Worm (Caenorhabditis elegans) whole organism, midembryonic: ENCODE results near the gene srx-92.

ENCODE experiments used
- T22C8.4 ChIP-seq: fragments of 200-800 bp; sonication (Bioruptor generic); IDR thresholded peaks from 2 replicates; pipeline ENCODE4 v1.3.6; 2022; ENCODE audit warnings: missing genetic modification characterization, missing compliant biosample characterization
- cog-1 ChIP-seq: sonication (generic microtip); optimal IDR thresholded peaks from 2 replicates; lab custom pipeline; 2016; ENCODE audit warnings: missing genetic modification characterization, missing compliant biosample characterization
- flt-1 ChIP-seq: fragments of 200-800 bp; sonication (Bioruptor generic); IDR thresholded peaks from 2 replicates; pipeline ENCODE4 v1.3.6; 2022; ENCODE audit warnings: missing genetic modification characterization, missing compliant biosample characterization
- klf-2 ChIP-seq: fragments of 200-800 bp; sonication (Bioruptor generic); conservative IDR thresholded peaks from 2 replicates; pipeline ENCODE4 v1.3.6; 2022; ENCODE audit warnings: missing genetic modification reagents, missing genetic modification characterization, missing compliant biosample characterization
- med-1 ChIP-seq: sonication (generic microtip); optimal IDR thresholded peaks from 2 replicates; lab custom pipeline; 2017; ENCODE audit warnings: missing genetic modification characterization, mild to moderate bottlenecking, missing compliant biosample characterization, antibody characterized with exemption, missing genetic modification reagents; ENCODE audit not compliant: insufficient read depth
- ref-1 ChIP-seq: fragments of 200-800 bp; sonication (Bioruptor generic); conservative IDR thresholded peaks from 2 replicates; pipeline ENCODE4 v1.3.6; 2022; ENCODE audit warnings: missing genetic modification reagents, missing genetic modification characterization, missing compliant biosample characterization
- tab-1 ChIP-seq: fragments of 200-800 bp; sonication (Bioruptor generic); IDR thresholded peaks from 2 replicates; pipeline ENCODE4 v1.3.6; 2022; ENCODE audit warnings: missing genetic modification characterization, missing compliant biosample characterization
- ztf-23 ChIP-seq: fragments of 200-800 bp; sonication (Bioruptor generic); IDR thresholded peaks from 2 replicates; pipeline ENCODE4 v1.3.6; 2022; ENCODE audit warnings: missing genetic modification reagents, missing genetic modification characterization, missing compliant biosample characterization
- ztf-29 ChIP-seq: fragments of 200-800 bp; sonication (Bioruptor generic); IDR thresholded peaks from 2 replicates; pipeline ENCODE4 v1.3.6; 2022; ENCODE audit warnings: missing genetic modification reagents, missing genetic modification characterization, missing compliant biosample characterization

Gene srx-92

ce11 chrV:7325285-7325684 is at the start of gene srx-92:
Gene srx-92 (minus strand): TSS chrV:7325385.
- no peak for TF ChIP-seq ref-1 (GFP tag; lab: Robert Waterston, UW)
- TF ChIP-seq klf-2 (GFP tag; lab: Robert Waterston, UW), result no peak

ce11 chrV:7374090-7374489 is 48.9 kb upstream of the srx-92 start, which contains the start of gene srx-56:
Gene srx-56 (plus strand): TSS chrV:7374390.
- TF ChIP-seq T22C8.4 (GFP tag; lab: Robert Waterston, UW), result no peak
- no peak for TF ChIP-seq ref-1 (GFP tag; lab: Robert Waterston, UW)
- no peak for TF ChIP-seq med-1 (GFP tag; lab: Kevin White, UChicago)
- no peak for TF ChIP-seq ztf-29 (GFP tag; lab: Robert Waterston, UW)
- no peak for TF ChIP-seq klf-2 (GFP tag; lab: Robert Waterston, UW)
- TF ChIP-seq ztf-23, result no peak
- no peak for TF ChIP-seq tab-1 (GFP tag; lab: Robert Waterston, UW)
- no peak for TF ChIP-seq cog-1
- TF ChIP-seq flt-1 (GFP tag; lab: Robert Waterston, UW), result no peak

- TF ChIP-seq cog-1 (no peak), ztf-23 (no peak), tab-1 (GFP tag; lab: Robert Waterston, UW) (no peak), ref-1 (GFP tag; lab: Robert Waterston, UW) (no peak), klf-2 (GFP tag; lab: Robert Waterston, UW) (no peak), T22C8.4 (GFP tag; lab: Robert Waterston, UW) (no peak), flt-1 (GFP tag; lab: Robert Waterston, UW) (no peak), med-1 (GFP tag; lab: Kevin White, UChicago) (no peak), ztf-29 (GFP tag; lab: Robert Waterston, UW) (no peak)
Observed at ce11 chrV:7369578-7369977, 44.4 kb upstream of the srx-92 start, which contains the start of gene srj-14. Gene srj-14 (plus strand): TSS chrV:7369708.

DNA sequence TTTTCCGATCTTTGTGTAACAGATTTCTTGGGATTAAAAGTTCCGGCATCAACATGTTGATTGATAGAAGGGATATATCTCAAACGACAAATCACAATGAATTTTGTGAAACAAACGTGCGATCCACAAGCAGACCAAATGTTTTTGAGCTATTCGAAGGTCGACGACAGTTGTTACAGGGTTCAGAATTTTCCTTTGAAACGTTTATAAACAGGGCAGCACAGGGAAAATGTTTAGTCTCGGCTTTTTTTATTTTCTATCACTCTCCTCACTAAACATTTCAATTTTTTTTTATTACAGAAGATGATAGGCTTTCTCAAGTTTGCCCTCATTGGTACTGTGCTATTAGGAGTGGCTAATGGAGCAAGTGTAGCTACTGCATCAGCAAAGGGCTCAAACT is 39.8 kb upstream of the srx-92 start, which contains the start of gene exc-13:
Gene exc-13, plus strand, starts transcription at position 301 of the 400 bp plus-strand sequence.
- no peak for TF ChIP-seq klf-2 (GFP tag; lab: Robert Waterston, UW)
- no peak for TF ChIP-seq ztf-23
- no peak for TF ChIP-seq ztf-29 (GFP tag; lab: Robert Waterston, UW)
- TF ChIP-seq tab-1 (GFP tag; lab: Robert Waterston, UW), result no peak
- no peak for TF ChIP-seq flt-1 (GFP tag; lab: Robert Waterston, UW)

DNA sequence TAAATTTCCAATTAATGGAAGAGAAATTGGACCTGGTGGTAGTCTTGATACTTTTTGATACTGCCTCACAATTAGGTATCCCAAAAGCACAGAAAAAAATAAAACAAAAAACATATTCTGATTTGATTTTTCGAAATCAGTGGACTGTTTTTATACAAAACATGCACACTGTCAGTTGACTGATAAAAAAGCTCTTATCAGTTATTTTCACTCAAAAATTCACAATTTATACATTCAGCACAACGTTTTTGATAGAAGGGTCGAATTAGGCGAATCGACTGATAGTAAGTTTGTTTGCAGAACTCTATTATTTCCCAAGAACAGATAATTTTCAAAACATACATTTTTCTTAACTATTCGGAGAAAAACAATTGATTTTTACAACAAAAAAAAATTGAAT is 38.9 kb upstream of the srx-92 start, which contains the start of gene cyp-35A2:
Gene cyp-35A2, minus strand, starts transcription at position 124 of the 400 bp plus-strand sequence.
- TF ChIP-seq klf-2 (GFP tag; lab: Robert Waterston, UW) (no peak), tab-1 (GFP tag; lab: Robert Waterston, UW) (no peak), ztf-23 (no peak), ref-1 (GFP tag; lab: Robert Waterston, UW) (no peak), med-1 (GFP tag; lab: Kevin White, UChicago) (no peak), ztf-29 (GFP tag; lab: Robert Waterston, UW) (no peak), flt-1 (GFP tag; lab: Robert Waterston, UW) (no peak), T22C8.4 (GFP tag; lab: Robert Waterston, UW) (no peak)

DNA sequence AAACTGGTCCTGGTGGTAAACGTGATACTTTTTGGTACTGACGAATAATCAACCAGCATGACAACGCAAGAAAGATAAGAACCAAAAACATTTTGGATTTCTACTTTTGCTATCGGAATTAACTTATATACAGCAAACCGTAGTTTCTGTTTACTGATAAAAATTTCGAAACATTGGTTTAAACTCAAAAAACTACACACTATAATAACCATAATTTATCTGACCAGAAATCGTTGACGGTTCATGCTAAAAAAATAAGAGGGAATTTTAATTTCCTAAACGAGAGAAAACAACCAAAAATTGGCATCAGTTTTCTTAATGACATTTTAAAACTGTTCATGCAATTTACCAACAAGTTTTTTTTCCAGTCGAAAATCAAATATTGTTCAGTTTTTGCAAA is 36.5 kb upstream of the srx-92 start, which contains the start of gene cyp-35A1:
Gene cyp-35A1, minus strand, starts transcription at position 101 of the 400 bp plus-strand sequence.
- TF ChIP-seq ztf-23 (no peak), ztf-29 (GFP tag; lab: Robert Waterston, UW) (no peak), flt-1 (GFP tag; lab: Robert Waterston, UW) (no peak), med-1 (GFP tag; lab: Kevin White, UChicago) (no peak), T22C8.4 (GFP tag; lab: Robert Waterston, UW) (no peak), cog-1 (no peak), tab-1 (GFP tag; lab: Robert Waterston, UW) (no peak), ref-1 (GFP tag; lab: Robert Waterston, UW) (no peak)

DNA sequence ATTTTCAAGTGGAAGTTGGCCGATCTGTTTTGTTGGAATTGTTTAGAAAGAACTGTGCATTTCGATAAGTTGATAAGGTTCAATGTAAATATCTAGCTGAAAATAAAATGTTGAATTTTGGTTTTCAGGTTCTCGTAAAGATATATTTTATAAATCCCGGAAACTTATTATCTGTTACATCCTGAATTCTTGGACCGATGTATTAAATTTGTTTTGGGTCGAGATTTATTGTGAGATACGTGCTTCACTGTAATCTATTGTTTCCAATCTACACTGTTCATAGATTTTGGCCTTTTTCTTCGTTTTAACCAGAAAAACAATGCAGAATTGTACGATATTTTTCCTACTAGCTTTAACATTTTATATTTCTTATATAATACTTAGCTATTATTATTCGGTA is 31.9 kb upstream of the srx-92 start, which contains the start of gene C03G6.6:
Gene C03G6.6, plus strand, starts transcription at position 301 of the 400 bp plus-strand sequence.
- no peak for TF ChIP-seq med-1 (GFP tag; lab: Kevin White, UChicago)
- TF ChIP-seq ztf-23, result no peak
- no peak for TF ChIP-seq ztf-29 (GFP tag; lab: Robert Waterston, UW)
- no peak for TF ChIP-seq tab-1 (GFP tag; lab: Robert Waterston, UW)
- TF ChIP-seq klf-2 (GFP tag; lab: Robert Waterston, UW), result no peak
- TF ChIP-seq T22C8.4 (GFP tag; lab: Robert Waterston, UW), result no peak
- no peak for TF ChIP-seq ref-1 (GFP tag; lab: Robert Waterston, UW)
- no peak for TF ChIP-seq cog-1

- TF ChIP-seq med-1 (GFP tag; lab: Kevin White, UChicago), result no peak
- TF ChIP-seq klf-2 (GFP tag; lab: Robert Waterston, UW), result no peak
- no peak for TF ChIP-seq tab-1 (GFP tag; lab: Robert Waterston, UW)
- no peak for TF ChIP-seq cog-1
- no peak for TF ChIP-seq ztf-29 (GFP tag; lab: Robert Waterston, UW)
- no peak for TF ChIP-seq ztf-23
- no peak for TF ChIP-seq ref-1 (GFP tag; lab: Robert Waterston, UW)
- TF ChIP-seq flt-1 (GFP tag; lab: Robert Waterston, UW), result no peak
- TF ChIP-seq T22C8.4 (GFP tag; lab: Robert Waterston, UW), result no peak
Observed at ce11 chrV:7356684-7357083, 31.5 kb upstream of the srx-92 start, which contains the start of gene C03G6.21. Gene C03G6.21 (minus strand): TSS chrV:7356784.

DNA sequence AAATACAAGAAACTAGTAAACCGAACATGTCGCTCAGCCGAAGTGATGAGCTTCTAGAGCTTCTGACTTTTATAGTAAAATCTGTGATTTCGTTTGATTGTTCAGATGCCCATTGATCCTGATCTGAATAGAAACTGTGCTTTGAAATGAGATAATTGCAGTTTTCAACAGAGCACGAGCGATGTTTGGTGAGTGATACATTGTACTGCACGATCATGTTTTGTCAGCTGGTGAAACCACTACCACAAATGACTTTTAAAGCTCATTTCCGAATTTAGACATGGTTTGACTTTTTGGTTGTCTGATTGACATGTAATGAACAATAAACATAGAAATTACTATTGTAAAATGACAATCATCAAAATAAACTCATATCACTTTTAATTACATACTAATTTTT is 30.3 kb upstream of the srx-92 start, which contains the start of gene tag-293:
Gene tag-293, minus strand, starts transcription at position 101 of the 400 bp plus-strand sequence.
- no peak for TF ChIP-seq tab-1 (GFP tag; lab: Robert Waterston, UW)

DNA sequence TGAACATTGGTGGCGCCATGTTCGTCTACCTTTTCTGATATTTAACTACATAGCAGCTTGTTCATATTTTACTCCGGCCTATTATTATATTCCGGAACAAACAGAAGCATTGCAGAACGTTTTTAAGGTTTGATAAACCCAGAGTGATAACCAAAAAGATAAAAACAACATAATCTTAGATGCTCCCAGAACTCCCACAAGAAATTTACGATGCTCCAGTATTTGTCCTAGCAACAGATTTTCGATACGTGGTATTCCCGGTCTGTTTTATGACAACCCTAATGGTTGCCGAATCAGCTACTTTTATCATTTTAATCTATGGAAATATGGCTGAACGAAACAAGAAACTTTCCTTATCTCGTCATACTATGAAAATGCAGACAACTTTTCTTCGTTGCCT is 28.4 kb upstream of the srx-92 start:
- TF ChIP-seq ztf-23 (no peak), ref-1 (GFP tag; lab: Robert Waterston, UW) (no peak), klf-2 (GFP tag; lab: Robert Waterston, UW) (no peak), cog-1 (no peak), med-1 (GFP tag; lab: Kevin White, UChicago) (no peak), ztf-29 (GFP tag; lab: Robert Waterston, UW) (no peak), flt-1 (GFP tag; lab: Robert Waterston, UW) (no peak)
